Worm (Caenorhabditis elegans): ENCODE results near the gene F58E6.8.

The F58E6.8 gene

DNA sequence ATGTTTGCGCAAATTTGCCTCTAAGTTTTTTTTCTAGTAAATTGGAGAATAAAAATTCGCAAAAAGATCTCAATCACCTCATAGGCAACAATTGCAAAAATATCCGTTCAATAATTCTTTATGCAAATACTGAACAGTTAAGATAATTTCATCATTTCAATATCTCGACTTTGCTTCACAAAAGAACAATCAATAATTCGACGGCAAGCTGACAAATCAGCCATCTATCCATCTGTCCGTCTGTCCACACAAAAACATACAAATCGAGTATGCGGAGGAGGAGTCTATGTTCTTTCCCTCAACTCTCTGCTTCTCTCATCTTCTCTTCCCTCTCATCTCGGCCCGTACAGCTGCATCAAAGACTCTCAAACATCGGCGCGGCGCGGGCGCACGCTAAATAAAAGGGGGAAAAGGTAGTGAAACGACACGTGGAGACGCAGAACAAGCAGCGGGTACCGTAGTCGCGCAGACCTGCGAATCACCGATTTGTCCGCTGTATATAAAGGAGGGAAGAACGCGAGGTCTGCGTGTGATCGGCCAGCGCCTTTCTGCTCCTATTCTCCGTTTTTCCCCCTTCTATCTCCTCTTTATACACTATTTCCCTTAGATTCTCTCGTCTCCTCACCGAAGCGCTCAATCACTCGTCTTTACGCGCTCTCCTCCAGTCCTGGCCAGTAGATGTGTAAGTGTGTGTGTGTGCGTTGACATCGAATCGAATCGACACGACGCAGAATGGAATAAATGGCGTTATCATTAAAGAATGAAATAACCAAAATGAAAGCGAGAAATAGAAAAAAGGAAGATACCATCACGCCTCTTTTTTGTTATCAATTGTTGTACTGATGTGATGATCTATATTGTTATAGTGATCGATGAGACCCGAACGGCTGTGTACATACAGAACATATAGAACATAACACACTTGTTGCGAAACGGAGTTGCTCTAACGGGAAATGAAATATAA is 24.6 kb downstream of the F58E6.8 start (continued):
- TF ChIP-seq nhr-120 (GFP tag; IDR thresholded peaks at IDR 0.05) (no peak), ccch-3 (GFP tag; optimal IDR thresholded peaks at IDR 0.05) (peak; percentile 18), aptf-2 (GFP tag; conservative IDR thresholded peaks at IDR 0.05) (no peak), Y79H2A.3 (GFP tag; conservative IDR thresholded peaks at IDR 0.05) (no peak), rec-8 (tag; optimal IDR thresholded peaks at IDR 0.05) (peak in 1 of 2 experiments; percentile 2), mes-4 (tag; optimal IDR thresholded peaks at IDR 0.05) (no peak), pbrm-1 (GFP tag; IDR thresholded peaks at IDR 0.05) (peak; percentile 58), madf-3 (GFP tag; IDR thresholded peaks at IDR 0.05) (no peak), hlh-26 (GFP tag; conservative IDR thresholded peaks at IDR 0.05) (no peak), F52B5.7 (tag; optimal IDR thresholded peaks at IDR 0.05) (peak; percentile 75), ekl-4 (GFP tag; IDR thresholded peaks at IDR 0.05) (peak; percentile 81), zim-3 (tag; optimal IDR thresholded peaks at IDR 0.05) (no peak), F22D6.2 (tag; optimal IDR thresholded peaks at IDR 0.05) (peak; percentile 52), dpl-1 (GFP tag; optimal IDR thresholded peaks at IDR 0.05) (no peak), F57C9.4 (tag; optimal IDR thresholded peaks at IDR 0.05) (peak; percentile 33), snpc-1.1 (tag; optimal IDR thresholded peaks at IDR 0.05; ENCODE audit: insufficient read depth) (no peak), ceh-58 (GFP tag; IDR thresholded peaks at IDR 0.05) (no peak), lin-35 (GFP tag; optimal IDR thresholded peaks at IDR 0.05) (peak in 1 of 3 experiments; percentile 64), D2030.7 (GFP tag; IDR thresholded peaks at IDR 0.05) (no peak), egl-18 (GFP tag; IDR thresholded peaks at IDR 0.05) (0 out of 2 replicates have a peak, but pooled peaks have one; percentile 13), ztf-26 (tag; optimal IDR thresholded peaks at IDR 0.05) (peak; percentile 90), akir-1 (GFP tag; optimal IDR thresholded peaks at IDR 0.05) (no peak), efl-1 (GFP tag; optimal IDR thresholded peaks at IDR 0.05) (no peak), ztf-18 (tag; optimal IDR thresholded peaks at IDR 0.05) (peak; percentile 71), atf-7 (tag; optimal IDR thresholded peaks at IDR 0.05) (peak; percentile 93), mel-28 (tag; optimal IDR thresholded peaks at IDR 0.05; ENCODE audit: borderline replicate concordance) (peak; percentile 14), zfh-2 (GFP tag; conservative IDR thresholded peaks at IDR 0.05) (peak; percentile 100), B0336.3 (GFP tag; IDR thresholded peaks at IDR 0.05) (peak; percentile 95), lsl-1 (GFP tag; optimal IDR thresholded peaks at IDR 0.05) (no peak), F55B11.4 (tag; optimal IDR thresholded peaks at IDR 0.05; ENCODE audit: borderline replicate concordance, insufficient read depth) (no peak), dpff-1 (tag; optimal IDR thresholded peaks at IDR 0.05) (no peak), let-526 (GFP tag; IDR thresholded peaks at IDR 0.05) (peak; percentile 88; the same call in 1 of the 2 replicates), lir-1 (GFP tag; conservative IDR thresholded peaks at IDR 0.05) (peak; percentile 70), ceh-40 (GFP tag; IDR thresholded peaks at IDR 0.05) (no peak), B0261.1 (tag; optimal IDR thresholded peaks at IDR 0.05) (peak; percentile 16), ztf-28 (GFP tag; IDR thresholded peaks at IDR 0.05) (0 out of 2 replicates have a peak, but pooled peaks have one; percentile 4), T07F8.4 (tag; optimal IDR thresholded peaks at IDR 0.05) (peak; percentile 39), ceh-100 (GFP tag; IDR thresholded peaks at IDR 0.05) (peak; percentile 33; the same call in 1 of the 2 replicates), hmg-20 (GFP tag; IDR thresholded peaks at IDR 0.05) (no peak), nhr-90 (tag; optimal IDR thresholded peaks at IDR 0.05) (peak; percentile 89), tbx-9 (tag; optimal IDR thresholded peaks at IDR 0.05; ENCODE audit: borderline replicate concordance) (no peak), Y95B8A.8 (GFP tag; IDR thresholded peaks at IDR 0.05) (0 out of 2 replicates have a peak, but pooled peaks have one; percentile 33), hsf-1 (GFP tag; IDR thresholded peaks at IDR 0.05) (no peak), hlh-12 (tag; optimal IDR thresholded peaks at IDR 0.05) (no peak), tbp1 (GFP tag; optimal IDR thresholded peaks at IDR 0.05) (peak; percentile 77), let-607 (tag; optimal IDR thresholded peaks at IDR 0.05) (peak; percentile 93 to 95)

Measured in whole organism, young adult.